Fruit fly (Drosophila melanogaster) whole organism, embryonic: Measurements from ENCODE around the gene unk.

ENCODE experiments used
- Ada2b ChIP-seq: fragments of 200-800 bp; sonication (Bioruptor generic); IDR thresholded peaks from 2 replicates; pipeline ENCODE4 v1.3.6; 2022; ENCODE audit warnings: missing biosample characterization, missing genetic modification characterization
- Blimp-1 ChIP-seq: fragments of 200-800 bp; sonication (Bioruptor generic); optimal IDR thresholded peaks from 3 replicates; lab custom pipeline; 2018; ENCODE audit warnings: missing biosample characterization, missing genetic modification characterization, mild to moderate bottlenecking, moderate library complexity, missing genetic modification reagents
- CG10209 ChIP-seq: fragments of 200-800 bp; sonication (Bioruptor generic); optimal IDR thresholded peaks from 3 replicates; lab custom pipeline; 2017; ENCODE audit warnings: missing biosample characterization, mild to moderate bottlenecking, missing genetic modification characterization, missing genetic modification reagents
- CG1233 ChIP-seq: fragments of 200-800 bp; sonication (Bioruptor generic); optimal IDR thresholded peaks from 4 replicates; lab custom pipeline; 2018; ENCODE audit warnings: missing biosample characterization, mild to moderate bottlenecking, missing genetic modification characterization
- CG13296 ChIP-seq: fragments of 200-800 bp; sonication (Bioruptor generic); optimal IDR thresholded peaks from 3 replicates; lab custom pipeline; 2018; ENCODE audit warnings: missing biosample characterization, mild to moderate bottlenecking, missing genetic modification characterization
- CG13775 ChIP-seq: fragments of 200-800 bp; sonication (Bioruptor generic); optimal IDR thresholded peaks from 3 replicates; lab custom pipeline; 2017; ENCODE audit warnings: missing biosample characterization, mild to moderate bottlenecking, missing genetic modification characterization
- CG15514 ChIP-seq: fragments of 200-800 bp; sonication (Bioruptor generic); optimal IDR thresholded peaks from 3 replicates; lab custom pipeline; 2017; ENCODE audit warnings: missing biosample characterization, missing genetic modification characterization, mild to moderate bottlenecking, moderate library complexity, missing genetic modification reagents
- CG17328 ChIP-seq: fragments of 200-800 bp; sonication (Bioruptor generic); IDR thresholded peaks from 2 replicates; pipeline ENCODE4 v1.3.6; 2022; ENCODE audit warnings: missing biosample characterization, missing genetic modification characterization
- CG17385 ChIP-seq: fragments of 200-800 bp; sonication (Bioruptor generic); optimal IDR thresholded peaks from 3 replicates; lab custom pipeline; 2018; ENCODE audit warnings: missing biosample characterization, mild to moderate bottlenecking, missing genetic modification characterization
- CG2129 ChIP-seq: fragments of 200-800 bp; sonication (Bioruptor generic); IDR thresholded peaks from 2 replicates; pipeline ENCODE4 v1.3.6; 2022; ENCODE audit warnings: missing biosample characterization, missing genetic modification characterization; ENCODE audit not compliant: partially characterized antibody
- CG3281 ChIP-seq: fragments of 200-800 bp; sonication (Bioruptor generic); optimal IDR thresholded peaks from 3 replicates; lab custom pipeline; 2017; ENCODE audit warnings: missing biosample characterization, mild to moderate bottlenecking, missing genetic modification characterization
- CG7556 ChIP-seq: fragments of 200-800 bp; sonication (Bioruptor generic); optimal IDR thresholded peaks from 2 replicates; lab custom pipeline; 2017; ENCODE audit warnings: missing biosample characterization, mild to moderate bottlenecking, missing genetic modification characterization
- CG7963 ChIP-seq: fragments of 200-800 bp; sonication (Bioruptor generic); IDR thresholded peaks from 3 replicates; pipeline ENCODE4 v1.3.6; 2022; ENCODE audit warnings: missing biosample characterization, missing genetic modification characterization; ENCODE audit not compliant: partially characterized antibody
- CG7987 ChIP-seq: fragments of 200-800 bp; sonication (Bioruptor generic); optimal IDR thresholded peaks from 2 replicates; lab custom pipeline; 2018; ENCODE audit warnings: missing biosample characterization, mild to moderate bottlenecking, missing genetic modification characterization, moderate library complexity
- CG8388 ChIP-seq: fragments of 200-800 bp; sonication (Bioruptor generic); optimal IDR thresholded peaks from 2 replicates; lab custom pipeline; 2019; ENCODE audit warnings: missing biosample characterization, mild to moderate bottlenecking, missing genetic modification characterization, moderate library complexity
- CG9817 ChIP-seq: fragments of 200-800 bp; sonication (Bioruptor generic); optimal IDR thresholded peaks from 2 replicates; lab custom pipeline; 2018; ENCODE audit warnings: missing biosample characterization, mild to moderate bottlenecking, missing genetic modification characterization, moderate library complexity
- Dll ChIP-seq: fragments of 200-800 bp; sonication (Bioruptor generic); IDR thresholded peaks from 4 replicates; pipeline ENCODE4 v1.3.6; 2022; ENCODE audit warnings: missing biosample characterization, missing genetic modification characterization; ENCODE audit not compliant: partially characterized antibody
- Doc2 ChIP-seq: fragments of 200-800 bp; sonication (Bioruptor generic); IDR thresholded peaks from 2 replicates; pipeline ENCODE4 v1.3.6; 2022; ENCODE audit warnings: missing biosample characterization, missing genetic modification characterization
- Hand ChIP-seq: fragments of 200-800 bp; sonication (Bioruptor generic); optimal IDR thresholded peaks from 2 replicates; lab custom pipeline; 2017; ENCODE audit warnings: mild to moderate bottlenecking, missing biosample characterization, missing genetic modification reagents, missing genetic modification characterization
- HmgD ChIP-seq: fragments of 200-800 bp; sonication (Bioruptor generic); optimal IDR thresholded peaks from 3 replicates; lab custom pipeline; 2016; ENCODE audit warnings: missing biosample characterization, missing genetic modification characterization
- Hr3 ChIP-seq: fragments of 200-800 bp; sonication (Bioruptor generic); optimal IDR thresholded peaks from 3 replicates; lab custom pipeline; 2016; ENCODE audit warnings: missing biosample characterization, missing genetic modification characterization
- Lhr ChIP-seq: fragments of 200-800 bp; sonication (Bioruptor generic); optimal IDR thresholded peaks from 3 replicates; lab custom pipeline; 2017; ENCODE audit warnings: mild to moderate bottlenecking, missing biosample characterization, missing genetic modification reagents, missing genetic modification characterization
- Pdp1 ChIP-seq, 2 experiments: fragments of 200-800 bp; sonication (Bioruptor generic); optimal IDR thresholded peaks; 3 replicates each; lab custom pipeline; 2016; ENCODE audit warnings: missing biosample characterization in 2 of 2, missing genetic modification characterization in 2 of 2, mild to moderate bottlenecking in 1 of 2, moderate library complexity in 1 of 2
- Ravus ChIP-seq: fragments of 200-800 bp; sonication (Bioruptor generic); IDR thresholded peaks from 2 replicates; pipeline ENCODE4 v1.3.6; 2022; ENCODE audit warnings: missing biosample characterization, missing genetic modification characterization
- Sry-β ChIP-seq: fragments of 200-800 bp; sonication (Bioruptor generic); optimal IDR thresholded peaks from 2 replicates; lab custom pipeline; 2018; ENCODE audit warnings: missing biosample characterization, mild to moderate bottlenecking, missing genetic modification characterization, moderate library complexity
- Ssrp ChIP-seq: fragments of 200-800 bp; sonication (Bioruptor generic); optimal IDR thresholded peaks from 2 replicates; lab custom pipeline; 2018; ENCODE audit warnings: missing biosample characterization, mild to moderate bottlenecking, missing genetic modification characterization, moderate library complexity
- TFAM ChIP-seq: fragments of 200-800 bp; sonication (Bioruptor generic); optimal IDR thresholded peaks from 2 replicates; lab custom pipeline; 2017; ENCODE audit warnings: missing biosample characterization, missing genetic modification characterization, inconsistent platforms
- az2 ChIP-seq: fragments of 200-800 bp; sonication (Bioruptor generic); optimal IDR thresholded peaks from 3 replicates; lab custom pipeline; 2016; ENCODE audit warnings: missing biosample characterization, missing genetic modification characterization
- cg ChIP-seq: fragments of 200-800 bp; sonication (Bioruptor generic); optimal IDR thresholded peaks from 3 replicates; lab custom pipeline; 2019; ENCODE audit warnings: missing biosample characterization, mild to moderate bottlenecking, missing genetic modification characterization, moderate library complexity
- disco-r ChIP-seq: fragments of 200-800 bp; sonication (Bioruptor generic); optimal IDR thresholded peaks from 2 replicates; lab custom pipeline; 2016; ENCODE audit warnings: missing biosample characterization, missing genetic modification characterization
- ewg ChIP-seq: fragments of 200-800 bp; sonication (Bioruptor generic); optimal IDR thresholded peaks from 3 replicates; lab custom pipeline; 2017; ENCODE audit warnings: mild to moderate bottlenecking, missing biosample characterization, missing genetic modification reagents, missing genetic modification characterization
- gcm ChIP-seq: fragments of 200-800 bp; sonication (Bioruptor generic); optimal IDR thresholded peaks from 2 replicates; lab custom pipeline; 2019; ENCODE audit warnings: missing biosample characterization, mild to moderate bottlenecking, missing genetic modification characterization, moderate library complexity
- gfzf ChIP-seq: fragments of 200-800 bp; sonication (Bioruptor generic); optimal IDR thresholded peaks from 2 replicates; lab custom pipeline; 2016; ENCODE audit warnings: missing biosample characterization, mild to moderate bottlenecking, missing genetic modification characterization, moderate library complexity
- gt ChIP-seq: fragments of 200-800 bp; sonication (Bioruptor generic); IDR thresholded peaks from 2 replicates; pipeline ENCODE4 v1.3.6; 2022; ENCODE audit warnings: missing biosample characterization, missing genetic modification characterization
- h ChIP-seq: fragments of >200 bp; optimal IDR thresholded peaks from 2 replicates; lab custom pipeline; 2017
- kni ChIP-seq: fragments of 200-800 bp; sonication (Bioruptor generic); optimal IDR thresholded peaks from 3 replicates; lab custom pipeline; 2017; ENCODE audit warnings: mild to moderate bottlenecking, missing biosample characterization, missing genetic modification reagents, missing genetic modification characterization
- knrl ChIP-seq: fragments of 200-800 bp; sonication (Bioruptor generic); IDR thresholded peaks from 3 replicates; pipeline ENCODE4 v1.3.6; 2022; ENCODE audit warnings: missing biosample characterization, missing genetic modification characterization; ENCODE audit not compliant: partially characterized antibody
- mirr ChIP-seq: fragments of 200-800 bp; sonication (Bioruptor generic); optimal IDR thresholded peaks from 3 replicates; lab custom pipeline; 2018; ENCODE audit warnings: missing biosample characterization, mild to moderate bottlenecking, missing genetic modification characterization
- peb ChIP-seq: fragments of 200-800 bp; sonication (Bioruptor generic); IDR thresholded peaks from 2 replicates; pipeline ENCODE4 v1.3.6; 2022; ENCODE audit warnings: missing biosample characterization, missing genetic modification characterization
- pho ChIP-seq: fragments of 200-800 bp; sonication (Bioruptor generic); optimal IDR thresholded peaks from 2 replicates; lab custom pipeline; 2016; ENCODE audit warnings: missing biosample characterization, missing genetic modification characterization
- pzg ChIP-seq: fragments of 200-800 bp; sonication (Bioruptor generic); optimal IDR thresholded peaks from 3 replicates; lab custom pipeline; 2018; ENCODE audit warnings: missing biosample characterization, mild to moderate bottlenecking, missing genetic modification characterization, moderate library complexity
- ro ChIP-seq: fragments of 200-800 bp; sonication (Bioruptor generic); IDR thresholded peaks from 2 replicates; pipeline ENCODE4 v1.3.6; 2022; ENCODE audit warnings: missing biosample characterization, missing genetic modification characterization
- sc ChIP-seq, 3 experiments: fragments of >200 bp in 2 of 3; fragments of 200-800 bp in 1 of 3; sonication (Bioruptor generic) in 1 of 3; optimal IDR thresholded peaks; 2 replicates in 2 of 3; 3 replicates in 1 of 3; lab custom pipeline; 2017; ENCODE audit warnings: mild to moderate bottlenecking in 1 of 3, missing biosample characterization in 1 of 3, missing genetic modification characterization in 1 of 3, missing genetic modification reagents in 1 of 3
- sim ChIP-seq: fragments of 200-800 bp; sonication (Bioruptor generic); IDR thresholded peaks from 2 replicates; pipeline ENCODE4 v1.3.6; 2022; ENCODE audit warnings: missing biosample characterization, missing genetic modification characterization
- slou ChIP-seq: fragments of 200-800 bp; sonication (Bioruptor generic); optimal IDR thresholded peaks from 3 replicates; lab custom pipeline; 2016; ENCODE audit warnings: missing biosample characterization, missing genetic modification characterization
- unc-4 ChIP-seq: fragments of 200-800 bp; sonication (Bioruptor generic); IDR thresholded peaks from 2 replicates; pipeline ENCODE4 v1.3.6; 2022; ENCODE audit warnings: missing biosample characterization, missing genetic modification characterization; ENCODE audit not compliant: partially characterized antibody
- vnd ChIP-seq: fragments of 200-800 bp; sonication (Bioruptor generic); IDR thresholded peaks from 3 replicates; pipeline ENCODE4 v1.3.6; 2022; ENCODE audit warnings: missing biosample characterization, missing genetic modification characterization; ENCODE audit not compliant: partially characterized antibody
- z ChIP-seq: fragments of 200-800 bp; sonication (Bioruptor generic); IDR thresholded peaks from 3 replicates; pipeline ENCODE4 v1.3.6; 2022; ENCODE audit warnings: missing biosample characterization, missing genetic modification characterization

unk gene

dm6 chr3R:23173393-23173981 lies 15.8 kb upstream of the unk start, which contains the start of gene CG46310 (continued):
- no peak for TF ChIP-seq knrl (GFP tag; lab: Robert Waterston, UW)
- peak; percentile 40 for TF ChIP-seq CG1233 (GFP tag; lab: Kevin White, UChicago)
- TF ChIP-seq gt = 0 out of 2 replicates have a peak, but pooled peaks have one; percentile 15
- TF ChIP-seq HmgD (GFP tag; lab: Kevin White, UChicago) = no peak
- no peak for TF ChIP-seq Sry-β
- TF ChIP-seq gfzf (GFP tag; lab: Kevin White, UChicago) = no peak
- TF ChIP-seq Hand (GFP tag; lab: Kevin White, UChicago) = peak; percentile 75
- TF ChIP-seq mirr (GFP tag; lab: Kevin White, UChicago) = peak; percentile 67
- TF ChIP-seq CG3281 (GFP tag; lab: Kevin White, UChicago) = peak; percentile 79
- no peak for TF ChIP-seq pho (GFP tag; lab: Kevin White, UChicago)
- TF ChIP-seq sim = peak; percentile 62; the same call in 1 of the 2 replicates
- no peak for TF ChIP-seq CG2129 (GFP tag; lab: Robert Waterston, UW)
- TF ChIP-seq CG7963 (GFP tag; lab: Robert Waterston, UW) = no peak
- peak; percentile 75 for TF ChIP-seq CG8388 (GFP tag; lab: Kevin White, UChicago)
- no peak for TF ChIP-seq vnd
- peak; percentile 47 for TF ChIP-seq CG7987 (GFP tag; lab: Kevin White, UChicago)
- TF ChIP-seq h (lab: Kevin White, UChicago) = no peak
- TF ChIP-seq kni (GFP tag; lab: Kevin White, UChicago) = no peak
- TF ChIP-seq CG13296 (GFP tag; lab: Kevin White, UChicago) = peak; percentile 51
- peak; percentile 68 for TF ChIP-seq Blimp-1
- no peak for TF ChIP-seq TFAM (GFP tag; lab: Kevin White, UChicago)
- TF ChIP-seq Ssrp (tag; lab: Kevin White, UChicago) = peak; percentile 52
- peak in 1 of 2 experiments; percentile 37 for TF ChIP-seq Pdp1 (GFP tag; optimal IDR thresholded peaks at IDR 0.05; lab: Kevin White, UChicago)
- no peak for TF ChIP-seq Lhr
- peak; percentile 75 for TF ChIP-seq CG17328 (GFP tag; lab: Robert Waterston, UW)
- TF ChIP-seq Doc2 = no peak
- peak; percentile 79 for TF ChIP-seq Ada2b (GFP tag; lab: Robert Waterston, UW)
- TF ChIP-seq CG7556 (GFP tag; lab: Kevin White, UChicago) = peak; percentile 81
- peak; percentile 65 for TF ChIP-seq CG10209 (GFP tag; lab: Kevin White, UChicago)
- TF ChIP-seq peb = peak; percentile 40; the same call in 1 of the 2 replicates
- TF ChIP-seq ro (GFP tag; lab: Robert Waterston, UW) = peak; percentile 35; the same call in 1 of the 2 replicates
- TF ChIP-seq z (GFP tag; lab: Robert Waterston, UW) = peak; percentile 93
- TF ChIP-seq CG15514 (GFP tag; lab: Kevin White, UChicago) = peak; percentile 55
- TF ChIP-seq CG13775 (GFP tag; lab: Kevin White, UChicago) = peak; percentile 41
- TF ChIP-seq slou (GFP tag; lab: Kevin White, UChicago) = peak; percentile 55
- TF ChIP-seq unc-4 (GFP tag; lab: Robert Waterston, UW) = 0 out of 2 replicates have a peak, but pooled peaks have one; percentile 12
- no peak for TF ChIP-seq sc (optimal IDR thresholded peaks at IDR 0.05; lab: Kevin White, UChicago)
- no peak for TF ChIP-seq sc (GFP tag; optimal IDR thresholded peaks at IDR 0.05; lab: Kevin White, UChicago)
- peak; percentile 85 for TF ChIP-seq Ravus (GFP tag; lab: Robert Waterston, UW)
- peak; percentile 19 for TF ChIP-seq cg
- TF ChIP-seq CG17385 (GFP tag; lab: Kevin White, UChicago) = peak; percentile 46
- TF ChIP-seq ewg (GFP tag; lab: Kevin White, UChicago) = peak; percentile 45
- peak; percentile 63 for TF ChIP-seq gcm
- TF ChIP-seq pzg (GFP tag; lab: Kevin White, UChicago) = no peak
- TF ChIP-seq CG9817 (tag; lab: Kevin White, UChicago) = peak; percentile 60
- 0 out of 4 replicates have a peak, but pooled peaks have one; percentile 32 for TF ChIP-seq Dll (GFP tag; lab: Robert Waterston, UW)
- peak; percentile 37 for TF ChIP-seq Hr3 (GFP tag; lab: Kevin White, UChicago)
- TF ChIP-seq az2 = peak; percentile 55
- no peak for TF ChIP-seq disco-r (GFP tag; lab: Kevin White, UChicago)
